Worm (Caenorhabditis elegans) whole organism, young adult: ENCODE data around the gene F36H5.10.

ENCODE experiments used
- F23B12.7 ChIP-seq: sonication (generic microtip); optimal IDR thresholded peaks from 2 replicates; lab custom pipeline; 2017; ENCODE audit warnings: missing genetic modification characterization, mild to moderate bottlenecking, missing compliant biosample characterization, antibody characterized with exemption, moderate library complexity; ENCODE audit not compliant: insufficient read depth
- F39B2.1 ChIP-seq: fragments of 200-800 bp; sonication (Bioruptor generic); IDR thresholded peaks from 2 replicates; pipeline ENCODE4 v1.3.6; 2022; ENCODE audit warnings: missing genetic modification reagents, missing genetic modification characterization, missing compliant biosample characterization
- T07F8.4 ChIP-seq: sonication (generic microtip); optimal IDR thresholded peaks from 2 replicates; lab custom pipeline; 2016; ENCODE audit warnings: mild to moderate bottlenecking, missing genetic modification characterization, moderate library complexity, missing compliant biosample characterization
- Y53G8AR.9 ChIP-seq: fragments of 200-800 bp; sonication (Bioruptor generic); conservative IDR thresholded peaks from 2 replicates; pipeline ENCODE4 v1.3.6; 2022; ENCODE audit warnings: missing genetic modification reagents, missing genetic modification characterization, missing compliant biosample characterization
- Y56A3A.18 ChIP-seq: fragments of 200-800 bp; sonication (Bioruptor generic); IDR thresholded peaks from 2 replicates; pipeline ENCODE4 v1.3.6; 2022; ENCODE audit warnings: missing genetic modification reagents, missing genetic modification characterization, missing compliant biosample characterization
- Y67H2A.10 ChIP-seq: fragments of 200-800 bp; sonication (Bioruptor generic); conservative IDR thresholded peaks from 2 replicates; pipeline ENCODE4 v1.3.6; 2022; ENCODE audit warnings: missing genetic modification reagents, missing genetic modification characterization, missing compliant biosample characterization
- ama-1 ChIP-seq, 3 experiments: fragments of 150-350 bp in 1 of 3; sonication (generic microtip) in 2 of 3; optimal IDR thresholded peaks; 2 replicates each; lab custom pipeline; 2014 to 2018; ENCODE audit warnings: missing biosample characterization in 2 of 3, missing genetic modification characterization in 2 of 3, missing genetic modification reagents in 2 of 3
- atf-7 ChIP-seq: sonication (generic microtip); optimal IDR thresholded peaks from 2 replicates; lab custom pipeline; 2017; ENCODE audit warnings: mild to moderate bottlenecking, missing genetic modification characterization, missing compliant biosample characterization
- athp-1 ChIP-seq: sonication (generic microtip); optimal IDR thresholded peaks from 2 replicates; lab custom pipeline; 2017; ENCODE audit warnings: mild to moderate bottlenecking, missing genetic modification characterization, missing compliant biosample characterization
- attf-3 ChIP-seq: fragments of 200-800 bp; sonication (Bioruptor generic); conservative IDR thresholded peaks from 2 replicates; pipeline ENCODE4 v1.3.6; 2022; ENCODE audit warnings: missing genetic modification reagents, missing genetic modification characterization, missing compliant biosample characterization
- attf-6 ChIP-seq: fragments of 200-800 bp; sonication (Bioruptor generic); IDR thresholded peaks from 2 replicates; pipeline ENCODE4 v1.3.6; 2022; ENCODE audit warnings: missing genetic modification reagents, missing genetic modification characterization, missing compliant biosample characterization
- ceh-100 ChIP-seq: fragments of 200-800 bp; sonication (Bioruptor generic); IDR thresholded peaks from 2 replicates; pipeline ENCODE4 v1.3.6; 2022; ENCODE audit warnings: missing genetic modification reagents, missing genetic modification characterization, missing compliant biosample characterization
- dox-1 ChIP-seq: fragments of 200-800 bp; sonication (Bioruptor generic); IDR thresholded peaks from 2 replicates; pipeline ENCODE4 v1.3.6; 2022; ENCODE audit warnings: missing genetic modification reagents, missing genetic modification characterization, missing compliant biosample characterization
- egrh-3 ChIP-seq: fragments of 200-800 bp; sonication (Bioruptor generic); IDR thresholded peaks from 2 replicates; pipeline ENCODE4 v1.3.6; 2022; ENCODE audit warnings: missing genetic modification reagents, missing genetic modification characterization, missing compliant biosample characterization
- him-1 ChIP-seq: sonication (generic microtip); optimal IDR thresholded peaks from 2 replicates; lab custom pipeline; 2016; ENCODE audit warnings: missing genotype, missing genetic modification reagents, missing genetic modification characterization, missing compliant biosample characterization
- hlh-12 ChIP-seq: sonication (generic microtip); optimal IDR thresholded peaks from 2 replicates; lab custom pipeline; 2016; ENCODE audit warnings: missing genetic modification characterization, missing compliant biosample characterization
- hsf-1 ChIP-seq: fragments of 200-800 bp; sonication (Bioruptor generic); IDR thresholded peaks from 2 replicates; pipeline ENCODE4 v1.3.6; 2022; ENCODE audit warnings: missing genetic modification reagents, missing genetic modification characterization, missing compliant biosample characterization
- lag-1 ChIP-seq: fragments of 200-800 bp; sonication (Bioruptor generic); IDR thresholded peaks from 2 replicates; pipeline ENCODE4 v1.3.6; 2022; ENCODE audit warnings: missing genetic modification reagents, missing genetic modification characterization, missing compliant biosample characterization
- let-607 ChIP-seq, 2 experiments: fragments of 200-800 bp in 1 of 2; sonication (Bioruptor generic) in 1 of 2; sonication (generic microtip) in 1 of 2; optimal IDR thresholded peaks; 2 replicates each; lab custom pipeline; 2016 to 2018; ENCODE audit warnings: mild to moderate bottlenecking in 2 of 2, missing compliant biosample characterization in 2 of 2, missing genetic modification characterization in 2 of 2, moderate library complexity in 2 of 2, missing genotype in 1 of 2
- lin-26 ChIP-seq: fragments of 200-800 bp; sonication (Bioruptor generic); IDR thresholded peaks from 2 replicates; pipeline ENCODE4 v1.3.6; 2022; ENCODE audit warnings: missing genetic modification reagents, missing genetic modification characterization, missing compliant biosample characterization
- lin-35 ChIP-seq, 3 experiments: fragments of 150-350 bp in 2 of 3; sonication (generic microtip) in 1 of 3; optimal IDR thresholded peaks; 2 replicates each; lab custom pipeline; 2014 to 2018; ENCODE audit warnings: missing biosample characterization in 3 of 3, missing genetic modification characterization in 3 of 3, missing genetic modification reagents in 3 of 3
- lin-54 ChIP-seq: fragments of 200-800 bp; sonication (Bioruptor generic); optimal IDR thresholded peaks from 2 replicates; lab custom pipeline; 2018; ENCODE audit warnings: mild to moderate bottlenecking, missing genetic modification characterization, missing compliant biosample characterization
- lsl-1 ChIP-seq: fragments of 200-800 bp; sonication (Bioruptor generic); optimal IDR thresholded peaks from 2 replicates; lab custom pipeline; 2018; ENCODE audit warnings: mild to moderate bottlenecking, missing genetic modification characterization, moderate library complexity, missing compliant biosample characterization
- madf-8 ChIP-seq: fragments of 200-800 bp; sonication (Bioruptor generic); conservative IDR thresholded peaks from 2 replicates; pipeline ENCODE4 v1.3.6; 2022; ENCODE audit warnings: missing genetic modification reagents, missing genetic modification characterization, missing compliant biosample characterization
- nfya-1 ChIP-seq: sonication (generic microtip); optimal IDR thresholded peaks from 2 replicates; lab custom pipeline; 2017; ENCODE audit warnings: antibody characterized with exemption, missing compliant biosample characterization, missing genetic modification characterization, borderline replicate concordance; ENCODE audit not compliant: insufficient read depth
- nfya-2 ChIP-seq: fragments of 200-800 bp; sonication (Bioruptor generic); IDR thresholded peaks from 2 replicates; pipeline ENCODE4 v1.3.6; 2022; ENCODE audit warnings: missing genetic modification reagents, missing genetic modification characterization, missing compliant biosample characterization
- nhr-120 ChIP-seq: fragments of 200-800 bp; sonication (Bioruptor generic); IDR thresholded peaks from 2 replicates; pipeline ENCODE4 v1.3.6; 2022; ENCODE audit warnings: missing genetic modification characterization, missing compliant biosample characterization
- nhr-80 ChIP-seq: sonication (generic microtip); optimal IDR thresholded peaks from 2 replicates; lab custom pipeline; 2016; ENCODE audit warnings: missing genetic modification characterization, missing compliant biosample characterization
- rec-8 ChIP-seq, 2 experiments: sonication (generic microtip); optimal IDR thresholded peaks; 2 replicates each; lab custom pipeline; 2016; ENCODE audit warnings: mild to moderate bottlenecking in 2 of 2, missing genetic modification characterization in 2 of 2, missing genetic modification reagents in 2 of 2, missing genotype in 2 of 2, missing biosample characterization in 1 of 2, missing compliant biosample characterization in 1 of 2, moderate library complexity in 1 of 2
- rpc-1 ChIP-seq, 2 experiments: fragments of 150-350 bp in 1 of 2; sonication (generic microtip) in 1 of 2; optimal IDR thresholded peaks; 2 replicates each; lab custom pipeline; 2014 to 2018; ENCODE audit warnings: missing biosample characterization in 1 of 2, missing genetic modification characterization in 1 of 2, missing genetic modification reagents in 1 of 2, missing genotype in 1 of 2
- snpc-1.3 ChIP-seq: sonication (generic microtip); optimal IDR thresholded peaks from 2 replicates; lab custom pipeline; 2017; ENCODE audit warnings: missing genetic modification characterization, mild to moderate bottlenecking, missing compliant biosample characterization, antibody characterized with exemption, moderate library complexity, missing genotype, missing genetic modification reagents; ENCODE audit not compliant: insufficient read depth
- snpc-4 ChIP-seq, 5 experiments: fragments of 150-350 bp in 1 of 5; sonication (generic microtip) in 4 of 5; optimal IDR thresholded peaks; 2 replicates each; lab custom pipeline; 2014 to 2018; ENCODE audit warnings: missing genetic modification characterization in 5 of 5, missing biosample characterization in 3 of 5, antibody characterized with exemption in 2 of 5, mild to moderate bottlenecking in 2 of 5, missing compliant biosample characterization in 2 of 5, missing genotype in 2 of 5, moderate library complexity in 2 of 5, missing genetic modification reagents in 1 of 5
- unc-62 ChIP-seq: fragments of 150-350 bp; optimal IDR thresholded peaks from 2 replicates; lab custom pipeline; 2014; ENCODE audit warnings: missing biosample characterization, missing genetic modification reagents, missing genetic modification characterization
- ztf-18 ChIP-seq: sonication (generic microtip); optimal IDR thresholded peaks from 2 replicates; lab custom pipeline; 2016; ENCODE audit warnings: missing genotype, mild to moderate bottlenecking, missing genetic modification characterization, missing compliant biosample characterization
- ztf-6 ChIP-seq: fragments of 200-800 bp; sonication (Bioruptor generic); IDR thresholded peaks from 2 replicates; pipeline ENCODE4 v1.3.6; 2022; ENCODE audit warnings: missing genetic modification reagents, missing genetic modification characterization, missing compliant biosample characterization

Gene F36H5.10

ce11 chrII:1784799-1785198 lies 27.7 kb downstream of the F36H5.10 start, which contains the start of gene C08F1.11 (continued):
- no peak for TF ChIP-seq Y56A3A.18 (GFP tag; lab: Robert Waterston, UW)
- no peak for TF ChIP-seq nhr-120 (GFP tag; lab: Robert Waterston, UW)
- no peak for TF ChIP-seq nfya-2 (GFP tag; lab: Robert Waterston, UW)
- no peak for TF ChIP-seq madf-8 (GFP tag; lab: Robert Waterston, UW)
- TF ChIP-seq lag-1 (GFP tag; lab: Robert Waterston, UW) = no peak

- TF ChIP-seq lin-54 (GFP tag; lab: Kevin White, UChicago) = no peak
- no peak for TF ChIP-seq snpc-4 (GFP tag; optimal IDR thresholded peaks at IDR 0.05; lab: Kevin White, UChicago)
- no peak for TF ChIP-seq snpc-4 (tag; optimal IDR thresholded peaks at IDR 0.05; lab: Kevin White, UChicago)
- no peak for TF ChIP-seq snpc-1.3 (tag; lab: Kevin White, UChicago)
- no peak for TF ChIP-seq let-607 (tag; optimal IDR thresholded peaks at IDR 0.05; lab: Kevin White, UChicago)
- TF ChIP-seq nfya-1 (tag; lab: Kevin White, UChicago) = no peak
- no peak for TF ChIP-seq him-1 (tag; lab: Kevin White, UChicago)
Measured at ce11 chrII:1786209-1786608, 29.1 kb downstream of the F36H5.10 start, which contains the start of gene C08F1.10. C08F1.10 (minus strand) TSS chrII:1786309.

ce11 chrII:1787208-1787607 lies 30.1 kb downstream of the F36H5.10 start:
- TF ChIP-seq Y67H2A.10 = no peak
- no peak for TF ChIP-seq dox-1 (GFP tag; lab: Robert Waterston, UW)
- TF ChIP-seq F23B12.7 (tag; lab: Kevin White, UChicago) = no peak

ce11 chrII:1788087-1788486 lies 31.0 kb downstream of the F36H5.10 start, which contains the start of the genes C08F1.6 and fbxb-13:
C08F1.6 (minus strand) TSS chrII:1788187.
fbxb-13 (plus strand) TSS chrII:1788277.
- TF ChIP-seq lin-26 (GFP tag; lab: Robert Waterston, UW) = no peak
- no peak for TF ChIP-seq ama-1 (optimal IDR thresholded peaks at IDR 0.05; lab: Kevin White, UChicago)
- TF ChIP-seq ama-1 (GFP tag; optimal IDR thresholded peaks at IDR 0.05; lab: Kevin White, UChicago) = no peak
- TF ChIP-seq unc-62 (GFP tag; lab: Kevin White, UChicago) = no peak
- TF ChIP-seq atf-7 (tag; lab: Kevin White, UChicago) = no peak
- no peak for TF ChIP-seq T07F8.4 (tag; lab: Kevin White, UChicago)
- TF ChIP-seq attf-3 (GFP tag; lab: Robert Waterston, UW) = no peak
- TF ChIP-seq athp-1 = no peak
- no peak for TF ChIP-seq Y53G8AR.9 (GFP tag; lab: Robert Waterston, UW)
- no peak for TF ChIP-seq nhr-80
- TF ChIP-seq rec-8 (tag; optimal IDR thresholded peaks at IDR 0.05; lab: Kevin White, UChicago) = no peak
- TF ChIP-seq lsl-1 (GFP tag; lab: Kevin White, UChicago) = no peak

ce11 chrII:1806358-1806757 lies 49.2 kb downstream of the F36H5.10 start, which contains the start of gene C08F1.12:
C08F1.12 (minus strand) TSS chrII:1806458.
- TF ChIP-seq F39B2.1 (GFP tag; lab: Robert Waterston, UW) (no peak), nhr-120 (GFP tag; lab: Robert Waterston, UW) (no peak), ceh-100 (no peak), lin-35 (GFP tag; optimal IDR thresholded peaks at IDR 0.05; lab: Kevin White, UChicago) (no peak), atf-7 (tag; lab: Kevin White, UChicago) (no peak), ztf-6 (GFP tag; lab: Robert Waterston, UW) (no peak), hsf-1 (GFP tag; lab: Robert Waterston, UW) (no peak), hlh-12 (tag; lab: Kevin White, UChicago) (no peak), let-607 (tag; optimal IDR thresholded peaks at IDR 0.05; lab: Kevin White, UChicago) (no peak), ztf-18 (no peak), Y67H2A.10 (no peak), rpc-1 (optimal IDR thresholded peaks at IDR 0.05; lab: Kevin White, UChicago) (no peak), rpc-1 (tag; optimal IDR thresholded peaks at IDR 0.05; lab: Kevin White, UChicago) (no peak), egrh-3 (no peak), attf-6 (GFP tag; lab: Robert Waterston, UW) (no peak)
